Fruit fly (Drosophila melanogaster) whole organism, embryonic: ENCODE results near the gene Nak.

Experiments used
- Adf1 ChIP-seq: fragments of 200-800 bp; sonication (Bioruptor generic); IDR thresholded peaks from 2 replicates; pipeline ENCODE4 v1.3.6; 2022; ENCODE audit warnings: missing biosample characterization, missing genetic modification characterization
- Antp ChIP-seq: fragments of 200-800 bp; sonication (Bioruptor generic); optimal IDR thresholded peaks from 3 replicates; lab custom pipeline; 2016; ENCODE audit warnings: missing biosample characterization, missing genetic modification characterization
- Atf6 ChIP-seq: fragments of 200-800 bp; sonication (Bioruptor generic); IDR thresholded peaks from 2 replicates; pipeline ENCODE4 v1.3.6; 2022; ENCODE audit warnings: missing biosample characterization, missing genetic modification characterization
- B-H1 ChIP-seq: fragments of 200-800 bp; sonication (Bioruptor generic); IDR thresholded peaks from 3 replicates; pipeline ENCODE4 v1.3.6; 2022; ENCODE audit warnings: missing biosample characterization, missing genetic modification characterization
- CG10267 ChIP-seq: fragments of 200-800 bp; sonication (Bioruptor generic); optimal IDR thresholded peaks from 2 replicates; lab custom pipeline; 2018; ENCODE audit warnings: missing biosample characterization, mild to moderate bottlenecking, missing genetic modification characterization, moderate library complexity
- CG10959 ChIP-seq: fragments of 200-800 bp; sonication (Bioruptor generic); IDR thresholded peaks from 2 replicates; pipeline ENCODE4 v1.3.6; 2022; ENCODE audit warnings: missing biosample characterization, missing genetic modification characterization
- CG11560 ChIP-seq: fragments of 200-800 bp; sonication (Bioruptor generic); IDR thresholded peaks from 3 replicates; pipeline ENCODE4 v1.3.6; 2022; ENCODE audit warnings: missing biosample characterization, missing genetic modification characterization
- CG11695 ChIP-seq: fragments of 200-800 bp; sonication (Bioruptor generic); IDR thresholded peaks from 3 replicates; pipeline ENCODE4 v1.3.6; 2022; ENCODE audit warnings: missing biosample characterization, missing genetic modification characterization
- CG12071 ChIP-seq: fragments of 200-800 bp; sonication (Bioruptor generic); optimal IDR thresholded peaks from 3 replicates; lab custom pipeline; 2018; ENCODE audit warnings: missing biosample characterization, mild to moderate bottlenecking, missing genetic modification characterization
- CG14014 ChIP-seq: fragments of 200-800 bp; sonication (Bioruptor generic); IDR thresholded peaks from 2 replicates; pipeline ENCODE4 v1.3.6; 2022; ENCODE audit warnings: missing biosample characterization, missing genetic modification characterization
- CG14441 ChIP-seq: fragments of 200-800 bp; sonication (Bioruptor generic); IDR thresholded peaks from 2 replicates; pipeline ENCODE4 v1.3.6; 2022; ENCODE audit warnings: missing biosample characterization, missing genetic modification characterization
- CG15479 ChIP-seq: fragments of 200-800 bp; sonication (Bioruptor generic); optimal IDR thresholded peaks from 3 replicates; lab custom pipeline; 2019; ENCODE audit warnings: missing biosample characterization, mild to moderate bottlenecking, missing genetic modification characterization, moderate library complexity
- CG17361 ChIP-seq: fragments of 200-800 bp; sonication (Bioruptor generic); IDR thresholded peaks from 3 replicates; pipeline ENCODE4 v1.3.6; 2022; ENCODE audit warnings: missing biosample characterization, missing genetic modification characterization
- CG2116 ChIP-seq: fragments of 200-800 bp; sonication (Bioruptor generic); optimal IDR thresholded peaks from 3 replicates; lab custom pipeline; 2018; ENCODE audit warnings: missing biosample characterization, mild to moderate bottlenecking, missing genetic modification characterization
- CG2129 ChIP-seq: fragments of 200-800 bp; sonication (Bioruptor generic); IDR thresholded peaks from 2 replicates; pipeline ENCODE4 v1.3.6; 2022; ENCODE audit warnings: missing biosample characterization, missing genetic modification characterization; ENCODE audit not compliant: partially characterized antibody
- CG2678 ChIP-seq: fragments of 200-800 bp; sonication (Bioruptor generic); optimal IDR thresholded peaks from 3 replicates; lab custom pipeline; 2019; ENCODE audit warnings: missing biosample characterization, mild to moderate bottlenecking, missing genetic modification characterization, moderate library complexity
- CG2889 ChIP-seq: fragments of 200-800 bp; sonication (Bioruptor generic); IDR thresholded peaks from 3 replicates; pipeline ENCODE4 v1.3.6; 2022; ENCODE audit warnings: missing biosample characterization, missing genetic modification characterization
- CG31365 ChIP-seq: fragments of 200-800 bp; sonication (Bioruptor generic); optimal IDR thresholded peaks from 2 replicates; lab custom pipeline; 2018; ENCODE audit warnings: missing biosample characterization, mild to moderate bottlenecking, missing genetic modification characterization
- CG31388 ChIP-seq: fragments of 200-800 bp; sonication (Bioruptor generic); optimal IDR thresholded peaks from 2 replicates; lab custom pipeline; 2016; ENCODE audit warnings: missing biosample characterization, missing genetic modification characterization
- CG32767 ChIP-seq: fragments of 200-800 bp; sonication (Bioruptor generic); IDR thresholded peaks from 2 replicates; pipeline ENCODE4 v1.3.6; 2022; ENCODE audit warnings: missing biosample characterization, missing genetic modification characterization
- CG4404 ChIP-seq: fragments of 200-800 bp; sonication (Bioruptor generic); IDR thresholded peaks from 2 replicates; pipeline ENCODE4 v1.3.6; 2022; ENCODE audit warnings: missing biosample characterization, missing genetic modification characterization
- CG4424 ChIP-seq: fragments of 200-800 bp; sonication (Bioruptor generic); optimal IDR thresholded peaks from 3 replicates; lab custom pipeline; 2016; ENCODE audit warnings: missing biosample characterization, missing genetic modification characterization
- CG6791 ChIP-seq: fragments of 200-800 bp; sonication (Bioruptor generic); IDR thresholded peaks from 3 replicates; pipeline ENCODE4 v1.3.6; 2022; ENCODE audit warnings: missing biosample characterization, missing genetic modification characterization; ENCODE audit not compliant: partially characterized antibody
- CG7556 ChIP-seq: fragments of 200-800 bp; sonication (Bioruptor generic); optimal IDR thresholded peaks from 2 replicates; lab custom pipeline; 2017; ENCODE audit warnings: missing biosample characterization, mild to moderate bottlenecking, missing genetic modification characterization
- CG7928 ChIP-seq: fragments of 200-800 bp; sonication (Bioruptor generic); optimal IDR thresholded peaks from 2 replicates; lab custom pipeline; 2017; ENCODE audit warnings: missing biosample characterization, mild to moderate bottlenecking, missing genetic modification characterization
- CG7963 ChIP-seq: fragments of 200-800 bp; sonication (Bioruptor generic); IDR thresholded peaks from 3 replicates; pipeline ENCODE4 v1.3.6; 2022; ENCODE audit warnings: missing biosample characterization, missing genetic modification characterization; ENCODE audit not compliant: partially characterized antibody
- CG8478 ChIP-seq: fragments of >200 bp; optimal IDR thresholded peaks from 2 replicates; lab custom pipeline; 2018
- Deaf1 ChIP-seq: fragments of 200-800 bp; optimal IDR thresholded peaks from 3 replicates; lab custom pipeline; 2019; ENCODE audit warnings: missing biosample characterization, mild to moderate bottlenecking, missing genetic modification characterization, moderate library complexity
- E2f2 ChIP-seq: fragments of 200-800 bp; sonication (Bioruptor generic); IDR thresholded peaks from 2 replicates; pipeline ENCODE4 v1.3.6; 2022; ENCODE audit warnings: missing biosample characterization, missing genetic modification characterization
- HLH54F ChIP-seq: fragments of 200-800 bp; sonication (Bioruptor generic); optimal IDR thresholded peaks from 3 replicates; lab custom pipeline; 2016; ENCODE audit warnings: missing biosample characterization, missing genetic modification characterization
- Hr78 ChIP-seq, 2 experiments: fragments of 200-800 bp in 1 of 2; fragments of >200 bp in 1 of 2; sonication (Bioruptor generic) in 1 of 2; optimal IDR thresholded peaks; 2 replicates each; lab custom pipeline; 2017 to 2019; ENCODE audit warnings: missing biosample characterization in 2 of 2, missing genetic modification characterization in 2 of 2, mild to moderate bottlenecking in 1 of 2, moderate library complexity in 1 of 2
- MESR4 ChIP-seq: fragments of 200-800 bp; sonication (Bioruptor generic); optimal IDR thresholded peaks from 2 replicates; lab custom pipeline; 2018; ENCODE audit warnings: missing biosample characterization, mild to moderate bottlenecking, missing genetic modification characterization, moderate library complexity
- PHDP ChIP-seq: fragments of 200-800 bp; sonication (Bioruptor generic); optimal IDR thresholded peaks from 3 replicates; lab custom pipeline; 2018; ENCODE audit warnings: missing biosample characterization, mild to moderate bottlenecking, missing genetic modification characterization, moderate library complexity
- Pdp1 ChIP-seq, 2 experiments: fragments of 200-800 bp; sonication (Bioruptor generic); optimal IDR thresholded peaks; 3 replicates each; lab custom pipeline; 2016; ENCODE audit warnings: missing biosample characterization in 2 of 2, missing genetic modification characterization in 2 of 2, mild to moderate bottlenecking in 1 of 2, moderate library complexity in 1 of 2
- Side ChIP-seq: fragments of 200-800 bp; sonication (Bioruptor generic); optimal IDR thresholded peaks from 2 replicates; lab custom pipeline; 2016; ENCODE audit warnings: missing biosample characterization, missing genetic modification characterization
- Sin3A ChIP-seq: fragments of >200 bp; optimal IDR thresholded peaks from 2 replicates; lab custom pipeline; 2018
- Sox102F ChIP-seq: fragments of 200-800 bp; sonication (Bioruptor generic); optimal IDR thresholded peaks from 2 replicates; lab custom pipeline; 2018; ENCODE audit warnings: missing biosample characterization, mild to moderate bottlenecking, missing genetic modification characterization, moderate library complexity
- Spps ChIP-seq: fragments of 200-800 bp; sonication (Bioruptor generic); optimal IDR thresholded peaks from 2 replicates; lab custom pipeline; 2018; ENCODE audit warnings: missing biosample characterization, mild to moderate bottlenecking, missing genetic modification characterization
- bcd ChIP-seq: fragments of 200-800 bp; sonication (Bioruptor generic); optimal IDR thresholded peaks from 2 replicates; lab custom pipeline; 2017; ENCODE audit warnings: missing biosample characterization, mild to moderate bottlenecking, missing genetic modification characterization
- dmrt99B ChIP-seq: fragments of 200-800 bp; sonication (Bioruptor generic); optimal IDR thresholded peaks from 2 replicates; lab custom pipeline; 2018; ENCODE audit warnings: missing biosample characterization, mild to moderate bottlenecking, missing genetic modification characterization, moderate library complexity
- grau ChIP-seq: fragments of 200-800 bp; optimal IDR thresholded peaks from 3 replicates; lab custom pipeline; 2019; ENCODE audit warnings: missing biosample characterization, mild to moderate bottlenecking, missing genetic modification characterization, moderate library complexity
- gro ChIP-seq: fragments of 200-800 bp; sonication (Bioruptor generic); optimal IDR thresholded peaks from 2 replicates; lab custom pipeline; 2016; ENCODE audit warnings: missing biosample characterization, missing genetic modification characterization
- mam ChIP-seq: fragments of 200-800 bp; sonication (Bioruptor generic); optimal IDR thresholded peaks from 3 replicates; lab custom pipeline; 2016; ENCODE audit warnings: missing biosample characterization, missing genetic modification characterization
- mirr ChIP-seq: fragments of 200-800 bp; sonication (Bioruptor generic); optimal IDR thresholded peaks from 3 replicates; lab custom pipeline; 2018; ENCODE audit warnings: missing biosample characterization, mild to moderate bottlenecking, missing genetic modification characterization
- pb ChIP-seq: fragments of 200-800 bp; sonication (Bioruptor generic); optimal IDR thresholded peaks from 3 replicates; lab custom pipeline; 2016; ENCODE audit warnings: missing biosample characterization, missing genetic modification characterization
- peb ChIP-seq: fragments of 200-800 bp; sonication (Bioruptor generic); IDR thresholded peaks from 2 replicates; pipeline ENCODE4 v1.3.6; 2022; ENCODE audit warnings: missing biosample characterization, missing genetic modification characterization
- pnt ChIP-seq: fragments of 200-800 bp; sonication (Bioruptor generic); optimal IDR thresholded peaks from 3 replicates; lab custom pipeline; 2016; ENCODE audit warnings: missing biosample characterization, missing genetic modification characterization
- ranshi ChIP-seq: fragments of 200-800 bp; sonication (Bioruptor generic); IDR thresholded peaks from 2 replicates; pipeline ENCODE4 v1.3.6; 2022; ENCODE audit warnings: missing biosample characterization, missing genetic modification characterization
- slbo ChIP-seq: fragments of 200-800 bp; sonication (Bioruptor generic); IDR thresholded peaks from 2 replicates; pipeline ENCODE4 v1.3.6; 2022; ENCODE audit warnings: missing biosample characterization, missing genetic modification characterization
- slou ChIP-seq: fragments of 200-800 bp; sonication (Bioruptor generic); optimal IDR thresholded peaks from 3 replicates; lab custom pipeline; 2016; ENCODE audit warnings: missing biosample characterization, missing genetic modification characterization
- z ChIP-seq: fragments of 200-800 bp; sonication (Bioruptor generic); IDR thresholded peaks from 3 replicates; pipeline ENCODE4 v1.3.6; 2022; ENCODE audit warnings: missing biosample characterization, missing genetic modification characterization

The Nak gene

dm6 chr2L:18968370-18969105 is at the start of gene Nak, which contains the start of gene Tango6 (continued):
- TF ChIP-seq mam (GFP tag; lab: Kevin White, UChicago): peak; percentile 52
- TF ChIP-seq slbo: peak; percentile 36
- TF ChIP-seq CG32767 (GFP tag; lab: Robert Waterston, UW): no peak
- no peak for TF ChIP-seq CG12071 (GFP tag; lab: Kevin White, UChicago)
- no peak for TF ChIP-seq Deaf1
- no peak for TF ChIP-seq CG7928 (GFP tag; lab: Kevin White, UChicago)
- peak; percentile 6 for TF ChIP-seq Antp (GFP tag; lab: Kevin White, UChicago)
- peak; percentile 28 for TF ChIP-seq CG2678 (tag; lab: Kevin White, UChicago)
- no peak for TF ChIP-seq Sox102F (GFP tag; lab: Kevin White, UChicago)
- no peak for TF ChIP-seq Atf6
- peak; percentile 88 for TF ChIP-seq MESR4
- peak; percentile 25 for TF ChIP-seq pb (GFP tag; lab: Kevin White, UChicago)
- no peak for TF ChIP-seq PHDP (tag; lab: Kevin White, UChicago)
- TF ChIP-seq Pdp1 (GFP tag; optimal IDR thresholded peaks at IDR 0.05; lab: Kevin White, UChicago): peak in 1 of 2 experiments; percentile 54
- no peak for TF ChIP-seq B-H1 (GFP tag; lab: Robert Waterston, UW)
- no peak for TF ChIP-seq CG4404 (GFP tag; lab: Robert Waterston, UW)
- no peak for TF ChIP-seq CG31365 (tag; lab: Kevin White, UChicago)
- peak; percentile 45 for TF ChIP-seq E2f2 (GFP tag; lab: Robert Waterston, UW)
- TF ChIP-seq Hr78 (GFP tag; optimal IDR thresholded peaks at IDR 0.05; lab: Kevin White, UChicago): no peak
- peak; percentile 95 for TF ChIP-seq CG2116 (GFP tag; lab: Kevin White, UChicago)
- TF ChIP-seq ranshi: no peak
- peak; percentile 63; the same call in 2 of the 3 replicates for TF ChIP-seq CG17361 (GFP tag; lab: Robert Waterston, UW)
- TF ChIP-seq bcd: no peak
- peak; percentile 0 for TF ChIP-seq pnt
- peak; percentile 1 for TF ChIP-seq CG7556 (GFP tag; lab: Kevin White, UChicago)
- TF ChIP-seq CG8478 (lab: Kevin White, UChicago): no peak
- no peak for TF ChIP-seq CG31388 (GFP tag; lab: Kevin White, UChicago)
- TF ChIP-seq Spps: no peak
- TF ChIP-seq CG11695 (GFP tag; lab: Robert Waterston, UW): no peak
- no peak for TF ChIP-seq z (GFP tag; lab: Robert Waterston, UW)
- peak; percentile 76 for TF ChIP-seq CG10267
- TF ChIP-seq CG15479: peak; percentile 97
- TF ChIP-seq Sin3A: peak; percentile 99
- TF ChIP-seq grau: peak; percentile 51
- peak; percentile 36 for TF ChIP-seq HLH54F (GFP tag; lab: Kevin White, UChicago)
- TF ChIP-seq CG14014 (GFP tag; lab: Robert Waterston, UW): no peak
- no peak for TF ChIP-seq dmrt99B (tag; lab: Kevin White, UChicago)
- TF ChIP-seq CG7963: peak; percentile 76
- TF ChIP-seq CG4424: peak; percentile 26
- peak; percentile 15 for TF ChIP-seq gro (GFP tag; lab: Kevin White, UChicago)
- TF ChIP-seq Adf1 (GFP tag; lab: Robert Waterston, UW): no peak
- TF ChIP-seq mirr (GFP tag; lab: Kevin White, UChicago): no peak
- no peak for TF ChIP-seq CG11560 (tag; lab: Robert Waterston, UW)
- TF ChIP-seq CG2129 (GFP tag; lab: Robert Waterston, UW): peak; percentile 95
- TF ChIP-seq peb (GFP tag; lab: Robert Waterston, UW): no peak
- no peak for TF ChIP-seq CG2889 (GFP tag; lab: Robert Waterston, UW)
- TF ChIP-seq Side (GFP tag; lab: Kevin White, UChicago): no peak
- peak; percentile 83 for TF ChIP-seq CG6791 (GFP tag; lab: Robert Waterston, UW)
- no peak for TF ChIP-seq CG14441
- TF ChIP-seq slou (GFP tag; lab: Kevin White, UChicago): no peak
- no peak for TF ChIP-seq CG10959 (GFP tag; lab: Robert Waterston, UW)
